Fruit fly (Drosophila melanogaster) whole organism, embryonic: Measurements from ENCODE around the gene CG15473.

Experiments
- Antp ChIP-seq: fragments of 200-800 bp; sonication (Bioruptor generic); optimal IDR thresholded peaks from 3 replicates; lab custom pipeline; 2016; ENCODE audit warnings: missing biosample characterization, missing genetic modification characterization
- CG11085 ChIP-seq: fragments of 200-800 bp; sonication (Bioruptor generic); IDR thresholded peaks from 2 replicates; pipeline ENCODE4 v1.3.6; 2022; ENCODE audit warnings: missing biosample characterization, missing genetic modification characterization
- CG11456 ChIP-seq: fragments of 200-800 bp; sonication (Bioruptor generic); IDR thresholded peaks from 3 replicates; pipeline ENCODE4 v1.3.6; 2022; ENCODE audit warnings: missing biosample characterization, missing genetic modification characterization
- CG13123 ChIP-seq: fragments of 200-800 bp; sonication (Bioruptor generic); optimal IDR thresholded peaks from 2 replicates; lab custom pipeline; 2016; ENCODE audit warnings: missing biosample characterization, missing genetic modification characterization
- CG13624 ChIP-seq: fragments of 200-800 bp; sonication (Bioruptor generic); optimal IDR thresholded peaks from 2 replicates; lab custom pipeline; 2016; ENCODE audit warnings: missing biosample characterization, missing genetic modification characterization
- CG15011 ChIP-seq: fragments of 200-800 bp; sonication (Bioruptor generic); optimal IDR thresholded peaks from 3 replicates; lab custom pipeline; 2018; ENCODE audit warnings: missing biosample characterization, mild to moderate bottlenecking, missing genetic modification characterization
- CG1602 ChIP-seq: fragments of 200-800 bp; sonication (Bioruptor generic); optimal IDR thresholded peaks from 3 replicates; lab custom pipeline; 2016; ENCODE audit warnings: missing biosample characterization, missing genetic modification characterization
- CG16813 ChIP-seq: fragments of 200-800 bp; sonication (Bioruptor generic); IDR thresholded peaks from 3 replicates; pipeline ENCODE4 v1.3.6; 2022; ENCODE audit warnings: missing biosample characterization, missing genetic modification characterization; ENCODE audit not compliant: partially characterized antibody
- CG17328 ChIP-seq: fragments of 200-800 bp; sonication (Bioruptor generic); IDR thresholded peaks from 2 replicates; pipeline ENCODE4 v1.3.6; 2022; ENCODE audit warnings: missing biosample characterization, missing genetic modification characterization
- CG18619 ChIP-seq: fragments of 200-800 bp; sonication (Bioruptor generic); optimal IDR thresholded peaks from 3 replicates; lab custom pipeline; 2017; ENCODE audit warnings: missing biosample characterization, mild to moderate bottlenecking, missing genetic modification characterization
- CG2116 ChIP-seq: fragments of 200-800 bp; sonication (Bioruptor generic); optimal IDR thresholded peaks from 3 replicates; lab custom pipeline; 2018; ENCODE audit warnings: missing biosample characterization, mild to moderate bottlenecking, missing genetic modification characterization
- CG2889 ChIP-seq: fragments of 200-800 bp; sonication (Bioruptor generic); IDR thresholded peaks from 3 replicates; pipeline ENCODE4 v1.3.6; 2022; ENCODE audit warnings: missing biosample characterization, missing genetic modification characterization
- CG30020 ChIP-seq: fragments of 200-800 bp; optimal IDR thresholded peaks from 2 replicates; lab custom pipeline; 2019; ENCODE audit warnings: missing biosample characterization, mild to moderate bottlenecking, missing genetic modification characterization, moderate library complexity
- CG30431 ChIP-seq: fragments of 200-800 bp; sonication (Bioruptor generic); optimal IDR thresholded peaks from 2 replicates; lab custom pipeline; 2017; ENCODE audit warnings: missing biosample characterization, missing genetic modification characterization
- CG3407 ChIP-seq: fragments of 200-800 bp; sonication (Bioruptor generic); optimal IDR thresholded peaks from 2 replicates; lab custom pipeline; 2018; ENCODE audit warnings: missing biosample characterization, mild to moderate bottlenecking, missing genetic modification characterization
- CG34422 ChIP-seq: fragments of 200-800 bp; sonication (Bioruptor generic); IDR thresholded peaks from 3 replicates; pipeline ENCODE4 v1.3.6; 2022; ENCODE audit warnings: missing biosample characterization, missing genetic modification characterization
- CG43689 ChIP-seq: fragments of 200-800 bp; sonication (Bioruptor generic); IDR thresholded peaks from 2 replicates; pipeline ENCODE4 v1.3.6; 2022; ENCODE audit warnings: missing biosample characterization, missing genetic modification characterization
- CG4617 ChIP-seq: fragments of 200-800 bp; sonication (Bioruptor generic); optimal IDR thresholded peaks from 3 replicates; lab custom pipeline; 2016; ENCODE audit warnings: missing biosample characterization, missing genetic modification characterization, borderline replicate concordance
- CG7372 ChIP-seq: fragments of 200-800 bp; sonication (Bioruptor generic); IDR thresholded peaks from 2 replicates; pipeline ENCODE4 v1.3.6; 2022; ENCODE audit warnings: missing biosample characterization, missing genetic modification characterization
- CG9727 ChIP-seq: fragments of 200-800 bp; sonication (Bioruptor generic); optimal IDR thresholded peaks from 3 replicates; lab custom pipeline; 2017; ENCODE audit warnings: missing biosample characterization, mild to moderate bottlenecking, missing genetic modification characterization
- CkIIα-i1 ChIP-seq: fragments of 200-800 bp; sonication (Bioruptor generic); IDR thresholded peaks from 2 replicates; pipeline ENCODE4 v1.3.6; 2022; ENCODE audit warnings: missing biosample characterization, missing genetic modification characterization
- CoRest ChIP-seq: fragments of 200-800 bp; sonication (Bioruptor generic); optimal IDR thresholded peaks from 3 replicates; lab custom pipeline; 2018; ENCODE audit warnings: missing biosample characterization, mild to moderate bottlenecking, missing genetic modification characterization, moderate library complexity
- Deaf1 ChIP-seq: fragments of 200-800 bp; optimal IDR thresholded peaks from 3 replicates; lab custom pipeline; 2019; ENCODE audit warnings: missing biosample characterization, mild to moderate bottlenecking, missing genetic modification characterization, moderate library complexity
- Doc3 ChIP-seq: fragments of 200-800 bp; sonication (Bioruptor generic); IDR thresholded peaks from 3 replicates; pipeline ENCODE4 v1.3.6; 2022; ENCODE audit warnings: missing biosample characterization, missing genetic modification characterization; ENCODE audit not compliant: partially characterized antibody
- Eip74EF ChIP-seq, 2 experiments: fragments of 200-800 bp in 1 of 2; fragments of >200 bp in 1 of 2; sonication (Bioruptor generic) in 1 of 2; optimal IDR thresholded peaks; 2 replicates each; lab custom pipeline; 2017 to 2019; ENCODE audit warnings: missing biosample characterization in 2 of 2, missing genetic modification characterization in 2 of 2, mild to moderate bottlenecking in 1 of 2, moderate library complexity in 1 of 2
- Ets97D ChIP-seq: fragments of 200-800 bp; sonication (Bioruptor generic); optimal IDR thresholded peaks from 3 replicates; lab custom pipeline; 2016; ENCODE audit warnings: missing biosample characterization, missing genetic modification characterization
- Gug ChIP-seq: fragments of 200-800 bp; sonication (Bioruptor generic); IDR thresholded peaks from 4 replicates; pipeline ENCODE4 v1.3.6; 2022; ENCODE audit warnings: missing biosample characterization, missing genetic modification characterization
- H2.0 ChIP-seq: fragments of 200-800 bp; sonication (Bioruptor generic); IDR thresholded peaks from 2 replicates; pipeline ENCODE4 v1.3.6; 2022; ENCODE audit warnings: missing biosample characterization, missing genetic modification characterization
- HHEX ChIP-seq: fragments of 200-800 bp; sonication (Bioruptor generic); optimal IDR thresholded peaks from 3 replicates; lab custom pipeline; 2017; ENCODE audit warnings: missing biosample characterization, mild to moderate bottlenecking, missing genetic modification characterization, missing genetic modification reagents
- HLH4C ChIP-seq: fragments of 200-800 bp; sonication (Bioruptor generic); IDR thresholded peaks from 3 replicates; pipeline ENCODE4 v1.3.6; 2022; ENCODE audit warnings: missing biosample characterization, missing genetic modification characterization; ENCODE audit not compliant: partially characterized antibody
- MESR4 ChIP-seq: fragments of 200-800 bp; sonication (Bioruptor generic); optimal IDR thresholded peaks from 2 replicates; lab custom pipeline; 2018; ENCODE audit warnings: missing biosample characterization, mild to moderate bottlenecking, missing genetic modification characterization, moderate library complexity
- Six4 ChIP-seq: fragments of 200-800 bp; sonication (Bioruptor generic); optimal IDR thresholded peaks from 2 replicates; lab custom pipeline; 2016; ENCODE audit warnings: missing biosample characterization, missing genetic modification characterization
- Sox100B ChIP-seq: fragments of 200-800 bp; sonication (Bioruptor generic); optimal IDR thresholded peaks from 3 replicates; lab custom pipeline; 2018; ENCODE audit warnings: missing biosample characterization, mild to moderate bottlenecking, missing genetic modification characterization
- amos ChIP-seq: fragments of 200-800 bp; sonication (Bioruptor generic); IDR thresholded peaks from 2 replicates; pipeline ENCODE4 v1.3.6; 2022; ENCODE audit warnings: missing biosample characterization, missing genetic modification characterization; ENCODE audit not compliant: partially characterized antibody
- aop ChIP-seq: fragments of 200-800 bp; sonication (Bioruptor generic); IDR thresholded peaks from 2 replicates; pipeline ENCODE4 v1.3.6; 2022; ENCODE audit warnings: missing biosample characterization, missing genetic modification characterization
- grau ChIP-seq: fragments of 200-800 bp; optimal IDR thresholded peaks from 3 replicates; lab custom pipeline; 2019; ENCODE audit warnings: missing biosample characterization, mild to moderate bottlenecking, missing genetic modification characterization, moderate library complexity
- grn ChIP-seq: fragments of 200-800 bp; sonication (Bioruptor generic); optimal IDR thresholded peaks from 3 replicates; lab custom pipeline; 2017; ENCODE audit warnings: missing biosample characterization, missing genetic modification characterization
- jigr1 ChIP-seq: fragments of 200-800 bp; sonication (Bioruptor generic); IDR thresholded peaks from 3 replicates; pipeline ENCODE4 v1.3.6; 2022; ENCODE audit warnings: missing biosample characterization, missing genetic modification characterization
- lilli ChIP-seq: fragments of 200-800 bp; sonication (Bioruptor generic); optimal IDR thresholded peaks from 3 replicates; lab custom pipeline; 2016; ENCODE audit warnings: missing biosample characterization, missing genetic modification characterization
- mld ChIP-seq: fragments of 200-800 bp; sonication (Bioruptor generic); IDR thresholded peaks from 3 replicates; pipeline ENCODE4 v1.3.6; 2022; ENCODE audit warnings: missing biosample characterization, missing genetic modification characterization; ENCODE audit not compliant: partially characterized antibody
- phol ChIP-seq: fragments of 200-800 bp; sonication (Bioruptor generic); optimal IDR thresholded peaks from 3 replicates; lab custom pipeline; 2018; ENCODE audit warnings: missing biosample characterization, mild to moderate bottlenecking, missing genetic modification characterization, moderate library complexity
- prd ChIP-seq, 3 experiments: fragments of >200 bp in 2 of 3; fragments of 200-800 bp in 1 of 3; sonication (Bioruptor generic) in 1 of 3; optimal IDR thresholded peaks in 2 of 3; IDR thresholded peaks in 1 of 3; 2 replicates in 2 of 3; 3 replicates in 1 of 3; pipeline versions ENCODE4 v1.3.6 to Lab custom; 2017 to 2022; ENCODE audit warnings: missing biosample characterization in 1 of 3, missing genetic modification characterization in 1 of 3
- sens-2 ChIP-seq: fragments of 200-800 bp; sonication (Bioruptor generic); IDR thresholded peaks from 2 replicates; pipeline ENCODE4 v1.3.6; 2022; ENCODE audit warnings: missing biosample characterization, missing genetic modification characterization
- sna ChIP-seq: fragments of 200-800 bp; sonication (Bioruptor generic); IDR thresholded peaks from 2 replicates; pipeline ENCODE4 v1.3.6; 2022; ENCODE audit warnings: missing biosample characterization, missing genetic modification characterization; ENCODE audit not compliant: partially characterized antibody
- sqz ChIP-seq: fragments of 200-800 bp; sonication (Bioruptor generic); optimal IDR thresholded peaks from 3 replicates; lab custom pipeline; 2018; ENCODE audit warnings: missing biosample characterization, mild to moderate bottlenecking, missing genetic modification characterization
- ssp ChIP-seq: fragments of 200-800 bp; sonication (Bioruptor generic); IDR thresholded peaks from 2 replicates; pipeline ENCODE4 v1.3.6; 2022; ENCODE audit warnings: missing biosample characterization, missing genetic modification characterization
- stc ChIP-seq: fragments of 200-800 bp; sonication (Bioruptor generic); IDR thresholded peaks from 2 replicates; pipeline ENCODE4 v1.3.6; 2022; ENCODE audit warnings: missing biosample characterization, missing genetic modification characterization
- tna ChIP-seq: fragments of 200-800 bp; sonication (Bioruptor generic); IDR thresholded peaks from 2 replicates; pipeline ENCODE4 v1.3.6; 2022; ENCODE audit warnings: missing biosample characterization, missing genetic modification characterization; ENCODE audit not compliant: partially characterized antibody
- trem ChIP-seq: fragments of 200-800 bp; optimal IDR thresholded peaks from 3 replicates; lab custom pipeline; 2019; ENCODE audit warnings: missing biosample characterization, mild to moderate bottlenecking, missing genetic modification characterization, moderate library complexity
- vnd ChIP-seq: fragments of 200-800 bp; sonication (Bioruptor generic); IDR thresholded peaks from 3 replicates; pipeline ENCODE4 v1.3.6; 2022; ENCODE audit warnings: missing biosample characterization, missing genetic modification characterization; ENCODE audit not compliant: partially characterized antibody

Gene CG15473

dm6 chrX:4649751-4650150, 4.5 kb downstream of the CG15473 start, which contains the start of the genes Cbp80 and Torsin (continued):
- TF ChIP-seq CG30020 (tag; lab: Kevin White, UChicago), result peak; percentile 7
- no peak for TF ChIP-seq Six4 (GFP tag; lab: Kevin White, UChicago)
- TF ChIP-seq HLH4C (GFP tag; lab: Robert Waterston, UW), result peak; percentile 100
- TF ChIP-seq vnd (GFP tag; lab: Robert Waterston, UW), result peak; percentile 93
- TF ChIP-seq tna (GFP tag; lab: Robert Waterston, UW), result peak; percentile 90
- TF ChIP-seq mld, result peak; percentile 81
- TF ChIP-seq H2.0 (GFP tag; lab: Robert Waterston, UW), result 0 out of 2 replicates have a peak, but pooled peaks have one; percentile 16
- no peak for TF ChIP-seq prd (optimal IDR thresholded peaks at IDR 0.05; lab: Kevin White, UChicago)
- peak; percentile 34; the same call in 2 of the 3 replicates for TF ChIP-seq prd (GFP tag; IDR thresholded peaks at IDR 0.05; lab: Robert Waterston, UW)
- TF ChIP-seq ssp (GFP tag; lab: Robert Waterston, UW), result 0 out of 2 replicates have a peak, but pooled peaks have one; percentile 22
- peak; percentile 12 for TF ChIP-seq CG4617 (GFP tag; lab: Kevin White, UChicago)
- no peak for TF ChIP-seq CG11456 (GFP tag; lab: Robert Waterston, UW)
- TF ChIP-seq CG30431 (GFP tag; lab: Kevin White, UChicago), result no peak
- no peak for TF ChIP-seq CG7372 (GFP tag; lab: Robert Waterston, UW)
- TF ChIP-seq CG15011 (GFP tag; lab: Kevin White, UChicago), result no peak
- peak; percentile 80 for TF ChIP-seq sqz (GFP tag; lab: Kevin White, UChicago)
- TF ChIP-seq Deaf1, result no peak
- TF ChIP-seq Eip74EF (GFP tag; optimal IDR thresholded peaks at IDR 0.05; lab: Kevin White, UChicago), result no peak
- TF ChIP-seq CkIIα-i1 (GFP tag; lab: Robert Waterston, UW), result no peak
- peak; percentile 11 for TF ChIP-seq grau (tag; lab: Kevin White, UChicago)
- TF ChIP-seq HHEX (GFP tag; lab: Kevin White, UChicago), result no peak
- TF ChIP-seq grn (GFP tag; lab: Kevin White, UChicago), result no peak
- TF ChIP-seq CG16813 (GFP tag; lab: Robert Waterston, UW), result peak; percentile 90
- TF ChIP-seq CG2889 (GFP tag; lab: Robert Waterston, UW), result no peak
- TF ChIP-seq sna (GFP tag; lab: Robert Waterston, UW), result peak; percentile 93
- TF ChIP-seq lilli (GFP tag; lab: Kevin White, UChicago), result peak; percentile 30
- TF ChIP-seq CG17328 (GFP tag; lab: Robert Waterston, UW), result no peak
- peak; percentile 91 for TF ChIP-seq Doc3 (GFP tag; lab: Robert Waterston, UW)
- TF ChIP-seq jigr1, result no peak
- TF ChIP-seq Gug (GFP tag; lab: Robert Waterston, UW), result peak; percentile 16; the same call in 1 of the 4 replicates
- no peak for TF ChIP-seq CG13624 (GFP tag; lab: Kevin White, UChicago)
- TF ChIP-seq CG18619 (GFP tag; lab: Kevin White, UChicago), result no peak
- TF ChIP-seq CG43689, result no peak
- TF ChIP-seq CG2116 (GFP tag; lab: Kevin White, UChicago), result peak; percentile 77
- TF ChIP-seq MESR4, result peak; percentile 43
- peak; percentile 77 for TF ChIP-seq amos
- TF ChIP-seq Ets97D, result peak; percentile 13
- TF ChIP-seq stc (GFP tag; lab: Robert Waterston, UW), result no peak
- no peak for TF ChIP-seq CG3407 (GFP tag; lab: Kevin White, UChicago)
- TF ChIP-seq CG11085 (GFP tag; lab: Robert Waterston, UW), result no peak
- TF ChIP-seq Sox100B (GFP tag; lab: Kevin White, UChicago), result no peak
- no peak for TF ChIP-seq sens-2
- no peak for TF ChIP-seq CG13123 (GFP tag; lab: Kevin White, UChicago)
- no peak for TF ChIP-seq CoRest (tag; lab: Kevin White, UChicago)
- TF ChIP-seq CG34422 (GFP tag; lab: Robert Waterston, UW), result 0 out of 3 replicates have a peak, but pooled peaks have one; percentile 31
- peak; percentile 34 for TF ChIP-seq phol
- TF ChIP-seq aop (GFP tag; lab: Robert Waterston, UW), result no peak
- TF ChIP-seq CG9727 (GFP tag; lab: Kevin White, UChicago), result peak; percentile 1
- TF ChIP-seq Antp, result peak; percentile 33
- no peak for TF ChIP-seq CG1602 (GFP tag; lab: Kevin White, UChicago)
- TF ChIP-seq trem (tag; lab: Kevin White, UChicago), result peak; percentile 4
